Worm (Caenorhabditis elegans): ENCODE measurements around the gene egal-1.
A peak's percentile ranks its signal among the peaks of the same experiment; 100 is the strongest.

egal-1 gene

DNA sequence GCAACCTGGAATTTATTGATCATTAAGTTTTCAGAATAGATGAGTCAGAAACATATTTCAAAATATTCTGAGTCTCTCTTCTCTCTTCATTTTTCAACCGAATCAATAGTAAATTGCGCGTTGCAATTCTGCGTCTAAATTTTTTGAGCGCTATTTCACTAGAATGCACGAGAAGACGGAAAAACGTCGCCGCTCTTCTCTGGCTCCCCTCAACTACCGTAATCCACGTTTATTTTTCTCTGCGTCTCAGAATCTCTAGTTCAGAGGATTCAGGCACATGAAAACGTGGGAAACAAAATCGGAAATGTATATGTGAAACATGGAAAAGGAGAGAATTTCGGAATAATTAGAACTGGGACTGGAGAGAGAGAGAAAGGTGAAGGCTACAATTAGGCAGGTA is 19.1 kb upstream of the egal-1 start:
- TF ChIP-seq ceh-34 (tag; optimal IDR thresholded peaks at IDR 0.05) (no peak), ceh-45 (GFP tag; IDR thresholded peaks at IDR 0.05) (no peak), dve-1 (tag; optimal IDR thresholded peaks at IDR 0.05) (no peak), npax-4 (tag; optimal IDR thresholded peaks at IDR 0.05) (no peak), nfya-1 (tag; optimal IDR thresholded peaks at IDR 0.05) (peak; percentile 85), unc-42 (tag; optimal IDR thresholded peaks at IDR 0.05) (peak; percentile 30), lin-11 (tag; optimal IDR thresholded peaks at IDR 0.05) (no peak), ceh-24 (tag; optimal IDR thresholded peaks at IDR 0.05) (no peak), madf-2 (tag; optimal IDR thresholded peaks at IDR 0.05) (no peak), unc-55 (GFP tag; optimal IDR thresholded peaks at IDR 0.05) (peak; percentile 39), odd-2 (tag; optimal IDR thresholded peaks at IDR 0.05) (no peak)

DNA sequence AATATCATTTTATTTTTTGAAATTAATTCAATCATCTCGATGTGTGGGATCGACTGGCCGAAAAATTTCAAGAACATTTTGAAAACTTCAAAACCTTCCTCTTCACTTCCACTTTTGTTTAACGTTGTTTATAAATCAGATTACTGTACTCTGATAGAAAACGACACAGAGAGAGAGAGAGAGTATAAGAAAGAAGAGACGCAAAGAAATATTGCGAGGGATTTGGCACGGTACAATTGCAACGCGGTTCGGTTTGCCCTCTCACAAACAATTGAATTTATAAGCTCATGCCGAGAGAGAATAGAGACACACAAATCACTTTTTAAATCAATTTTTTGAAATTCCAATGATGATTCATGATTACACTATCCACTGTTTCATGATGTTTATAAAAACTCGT is 18.2 kb upstream of the egal-1 start:
- TF ChIP-seq zip-5 (tag; optimal IDR thresholded peaks at IDR 0.05): no peak
- peak; percentile 96 for TF ChIP-seq pax-1 (tag; optimal IDR thresholded peaks at IDR 0.05)

DNA sequence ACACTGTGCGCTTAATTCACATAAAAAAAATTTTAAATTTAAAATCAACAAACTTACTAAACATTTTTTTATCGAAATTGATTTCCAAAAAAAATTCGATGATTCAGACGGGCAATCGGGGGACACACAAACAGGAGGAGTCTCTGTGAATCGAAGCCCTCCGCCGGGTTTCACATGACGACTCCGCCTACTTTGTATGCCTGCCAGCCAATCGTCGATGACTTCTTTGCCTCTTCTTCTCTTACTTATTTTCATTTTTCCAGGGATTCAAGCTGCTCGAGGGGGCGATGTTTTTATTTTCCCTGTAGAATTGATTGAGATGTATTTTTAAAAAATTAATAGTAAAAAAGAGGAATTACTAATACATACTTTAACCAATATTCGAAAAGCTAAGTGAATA is 17.7 kb upstream of the egal-1 start, which contains the start of gene lntl-1:
Gene lntl-1, minus strand, starts transcription at position 185 of the 400 bp plus-strand sequence.
- TF ChIP-seq nfya-1 (tag; optimal IDR thresholded peaks at IDR 0.05) (peak; percentile 85), ceh-34 (tag; optimal IDR thresholded peaks at IDR 0.05) (no peak), ceh-31 (tag; optimal IDR thresholded peaks at IDR 0.05) (no peak), ets-4 (tag; optimal IDR thresholded peaks at IDR 0.05) (no peak)

ce11 chrIV:5809733-5810132 is 14.9 kb upstream of the egal-1 start:
- TF ChIP-seq hlh-30 (tag; optimal IDR thresholded peaks at IDR 0.05; ENCODE audit: insufficient read depth): no peak
- no peak for TF ChIP-seq ceh-34 (tag; optimal IDR thresholded peaks at IDR 0.05)
- TF ChIP-seq unc-42 (tag; optimal IDR thresholded peaks at IDR 0.05): peak; percentile 27
- TF ChIP-seq ttx-3 (tag; optimal IDR thresholded peaks at IDR 0.05): peak; percentile 17

- no peak for TF ChIP-seq C08G9.2 (tag; optimal IDR thresholded peaks at IDR 0.05)
- TF ChIP-seq unc-42 (tag; optimal IDR thresholded peaks at IDR 0.05): peak; percentile 31
- TF ChIP-seq sox-4 (tag; optimal IDR thresholded peaks at IDR 0.05): no peak
- TF ChIP-seq hlh-8 (tag; optimal IDR thresholded peaks at IDR 0.05): no peak
- no peak for TF ChIP-seq unc-3 (GFP tag; conservative IDR thresholded peaks at IDR 0.05)
- no peak for TF ChIP-seq unc-3 (tag; optimal IDR thresholded peaks at IDR 0.05)
- no peak for TF ChIP-seq npax-4 (tag; optimal IDR thresholded peaks at IDR 0.05)
- no peak for TF ChIP-seq hlh-30 (tag; optimal IDR thresholded peaks at IDR 0.05; ENCODE audit: insufficient read depth)
- TF ChIP-seq ceh-31 (tag; optimal IDR thresholded peaks at IDR 0.05): no peak
- no peak for TF ChIP-seq Y22D7AL.16 (tag; optimal IDR thresholded peaks at IDR 0.05)
- TF ChIP-seq unc-55 (GFP tag; optimal IDR thresholded peaks at IDR 0.05): peak; percentile 98
Observed at ce11 chrIV:5811079-5811622, 13.4 kb upstream of the egal-1 start.

DNA sequence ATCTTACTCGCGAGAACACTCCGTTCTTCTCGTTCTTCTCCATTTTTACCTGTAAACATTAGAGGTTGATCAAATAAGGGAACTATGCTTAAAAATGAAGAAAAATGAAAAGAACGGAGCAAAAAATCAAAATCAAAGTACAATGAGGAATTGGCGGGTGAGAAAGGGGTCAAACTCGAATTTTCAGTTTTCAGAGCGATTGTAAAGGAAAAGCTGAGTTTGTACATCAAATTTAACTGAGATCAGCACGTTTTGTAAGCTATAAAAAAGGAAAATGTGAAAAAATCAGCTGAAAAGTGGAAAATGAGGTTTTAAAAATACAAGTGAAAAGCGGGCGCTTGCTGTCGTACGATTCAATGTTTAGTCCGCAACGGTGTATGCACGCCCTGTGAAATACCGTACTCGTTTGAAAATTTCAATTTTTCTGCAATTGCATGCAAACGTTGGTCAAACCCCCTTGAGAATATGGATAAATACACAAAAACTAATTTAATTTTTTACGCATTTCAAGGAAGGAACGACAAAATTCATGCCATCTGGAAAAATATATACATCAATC is 10.4 kb upstream of the egal-1 start, which contains the start of gene oops-1:
Gene oops-1, minus strand, starts transcription at position 51 of the 559 bp plus-strand sequence.
- TF ChIP-seq hlh-15 (tag; optimal IDR thresholded peaks at IDR 0.05): no peak
- TF ChIP-seq pha-2 (tag; optimal IDR thresholded peaks at IDR 0.05): no peak
- TF ChIP-seq eyg-1 (tag; optimal IDR thresholded peaks at IDR 0.05): no peak
- no peak for TF ChIP-seq ceh-31 (tag; optimal IDR thresholded peaks at IDR 0.05)
- no peak for TF ChIP-seq fax-1 (tag; optimal IDR thresholded peaks at IDR 0.05)
- TF ChIP-seq C38D4.7 (GFP tag; optimal IDR thresholded peaks at IDR 0.05): no peak
- TF ChIP-seq npax-4 (tag; optimal IDR thresholded peaks at IDR 0.05): no peak
- no peak for TF ChIP-seq ceh-48 (tag; optimal IDR thresholded peaks at IDR 0.05)
- no peak for TF ChIP-seq nhr-11 (tag; optimal IDR thresholded peaks at IDR 0.05)
- no peak for TF ChIP-seq gmeb-2 (tag; optimal IDR thresholded peaks at IDR 0.05)
- TF ChIP-seq lin-11 (tag; optimal IDR thresholded peaks at IDR 0.05): no peak
- no peak for TF ChIP-seq ztf-16 (tag; optimal IDR thresholded peaks at IDR 0.05)
- no peak for TF ChIP-seq pha-4 (tag; optimal IDR thresholded peaks at IDR 0.05)
- no peak for TF ChIP-seq dmd-4 (tag; optimal IDR thresholded peaks at IDR 0.05; ENCODE audit: borderline replicate concordance)
- TF ChIP-seq ceh-9 (tag; optimal IDR thresholded peaks at IDR 0.05): no peak
- no peak for TF ChIP-seq pros-1 (tag; optimal IDR thresholded peaks at IDR 0.05)
- TF ChIP-seq elt-4 (tag; optimal IDR thresholded peaks at IDR 0.05): no peak
